Fruit fly (Drosophila melanogaster): ENCODE results near the gene tio.

The tio gene

DNA sequence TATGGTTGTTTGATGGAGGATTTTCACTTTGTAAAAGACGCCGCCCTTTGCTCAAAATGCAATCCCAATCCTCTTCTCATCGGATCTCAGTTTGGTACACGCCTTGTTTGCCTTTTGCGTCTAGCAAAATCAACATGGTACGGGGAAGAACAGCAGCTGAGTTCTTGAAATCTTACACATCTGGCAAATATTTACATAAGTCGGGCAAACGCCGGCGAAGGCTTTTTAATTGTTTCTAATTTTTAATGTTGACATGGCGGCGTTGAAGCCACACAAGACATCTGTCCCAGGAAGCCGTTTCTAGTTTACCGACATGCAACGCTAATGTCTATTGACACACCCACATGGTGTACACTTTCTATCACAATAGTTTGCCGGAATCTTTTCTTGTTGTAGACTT is 17.9 kb downstream of the tio start:
- TF ChIP-seq Mnt (GFP tag; optimal IDR thresholded peaks at IDR 0.05): no peak
- no peak for TF ChIP-seq tj (GFP tag; optimal IDR thresholded peaks at IDR 0.05)
- no peak for TF ChIP-seq Crg-1 (GFP tag; optimal IDR thresholded peaks at IDR 0.05)
- TF ChIP-seq CG5204 (GFP tag; optimal IDR thresholded peaks at IDR 0.05): no peak
- TF ChIP-seq CG7101 (tag; optimal IDR thresholded peaks at IDR 0.05): no peak
- TF ChIP-seq Hr96 (GFP tag; optimal IDR thresholded peaks at IDR 0.05): no peak
- TF ChIP-seq CG1620 (GFP tag; optimal IDR thresholded peaks at IDR 0.05): no peak
- no peak for TF ChIP-seq cic (GFP tag; optimal IDR thresholded peaks at IDR 0.05)
- TF ChIP-seq kay (GFP tag; ENCODE audit: borderline replicate concordance): no peak
- TF ChIP-seq CG12768 (GFP tag; optimal IDR thresholded peaks at IDR 0.05): no peak
- no peak for TF ChIP-seq toe (GFP tag; optimal IDR thresholded peaks at IDR 0.05)
- TF ChIP-seq pad (GFP tag; optimal IDR thresholded peaks at IDR 0.05): no peak

DNA sequence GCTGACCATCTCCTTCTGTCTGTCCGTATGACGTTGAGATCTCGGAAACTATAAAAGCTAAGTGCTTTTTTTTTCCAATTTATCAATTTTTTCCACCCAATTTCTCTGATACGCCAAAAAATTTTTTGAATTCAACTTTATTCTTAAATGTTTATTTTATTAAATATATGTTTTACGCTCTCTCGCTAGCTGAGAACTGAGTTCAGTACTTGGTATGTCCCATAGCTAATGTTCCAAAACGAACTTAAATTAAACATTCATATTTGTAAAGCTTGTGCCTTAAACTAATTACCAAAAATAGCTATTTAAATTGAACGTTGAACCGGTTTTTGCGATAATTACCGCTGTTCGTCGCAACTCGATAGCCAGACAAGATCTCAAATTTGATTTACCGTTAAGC is 18.6 kb downstream of the tio start, which contains the start of gene Grl40a:
Gene Grl40a (plus strand): TSS at position 301 of the 400 bp plus-strand sequence.
- TF ChIP-seq CG5204 (GFP tag; optimal IDR thresholded peaks at IDR 0.05) (no peak), tj (GFP tag; optimal IDR thresholded peaks at IDR 0.05) (no peak), CG12768 (GFP tag; optimal IDR thresholded peaks at IDR 0.05) (no peak), pad (GFP tag; optimal IDR thresholded peaks at IDR 0.05) (no peak), Hr96 (GFP tag; optimal IDR thresholded peaks at IDR 0.05) (no peak), Clk (GFP tag; optimal IDR thresholded peaks at IDR 0.05) (no peak), Mnt (GFP tag; optimal IDR thresholded peaks at IDR 0.05) (no peak), CG14711 (tag; optimal IDR thresholded peaks at IDR 0.05) (no peak), toe (GFP tag; optimal IDR thresholded peaks at IDR 0.05) (no peak), kay (GFP tag; ENCODE audit: borderline replicate concordance) (no peak)

DNA sequence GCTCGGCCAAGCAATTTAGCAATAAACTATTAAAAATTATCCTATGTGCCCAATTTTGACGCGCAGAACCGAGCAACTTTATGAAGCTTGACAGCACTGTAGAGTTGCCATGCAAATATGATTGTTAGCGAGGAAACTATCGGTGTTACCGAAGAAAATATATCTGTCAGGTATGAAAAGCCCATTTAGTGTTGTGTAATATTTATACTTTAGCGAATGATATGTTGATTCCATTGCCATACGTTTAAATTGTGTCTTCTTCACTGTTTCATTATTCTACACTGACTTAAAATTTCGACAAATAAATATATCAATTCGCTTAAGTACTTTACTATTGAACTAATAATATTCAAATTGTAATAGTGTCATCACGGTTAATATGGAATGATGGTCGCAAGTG is 24.8 kb downstream of the tio start, which contains the start of gene CG31601:
Gene CG31601 (minus strand): TSS at position 101 of the 400 bp plus-strand sequence.
- no peak for TF ChIP-seq cic (GFP tag; optimal IDR thresholded peaks at IDR 0.05)
- TF ChIP-seq pad (GFP tag; optimal IDR thresholded peaks at IDR 0.05): no peak
- no peak for TF ChIP-seq ovo (GFP tag; optimal IDR thresholded peaks at IDR 0.05)
- TF ChIP-seq Crg-1 (GFP tag; optimal IDR thresholded peaks at IDR 0.05): no peak
- no peak for TF ChIP-seq Clk (GFP tag; optimal IDR thresholded peaks at IDR 0.05)

DNA sequence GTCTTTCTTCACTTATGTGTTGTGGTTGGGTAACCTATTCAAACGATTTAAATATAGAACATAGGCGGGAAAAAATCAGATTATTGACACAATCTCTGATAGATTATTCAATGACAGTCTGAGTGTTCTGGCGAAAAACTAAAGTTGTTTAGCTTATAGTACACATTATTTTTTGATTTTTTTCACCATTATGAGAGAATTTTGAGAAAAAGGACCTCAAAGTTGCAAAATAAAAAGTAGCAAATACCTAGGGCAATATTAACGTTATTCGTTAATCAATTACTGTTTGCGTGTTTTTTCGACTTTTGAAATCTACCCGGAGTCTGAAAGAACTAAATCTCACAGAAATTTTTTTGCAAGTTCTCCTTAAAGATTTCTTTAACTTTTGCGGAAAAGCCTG is 35.2 kb downstream of the tio start, which contains the start of gene CG34173:
Gene CG34173 (minus strand): TSS at position 101 of the 400 bp plus-strand sequence.
- no peak for TF ChIP-seq toe (GFP tag; optimal IDR thresholded peaks at IDR 0.05)
- TF ChIP-seq CG5204 (GFP tag; optimal IDR thresholded peaks at IDR 0.05): no peak

DNA sequence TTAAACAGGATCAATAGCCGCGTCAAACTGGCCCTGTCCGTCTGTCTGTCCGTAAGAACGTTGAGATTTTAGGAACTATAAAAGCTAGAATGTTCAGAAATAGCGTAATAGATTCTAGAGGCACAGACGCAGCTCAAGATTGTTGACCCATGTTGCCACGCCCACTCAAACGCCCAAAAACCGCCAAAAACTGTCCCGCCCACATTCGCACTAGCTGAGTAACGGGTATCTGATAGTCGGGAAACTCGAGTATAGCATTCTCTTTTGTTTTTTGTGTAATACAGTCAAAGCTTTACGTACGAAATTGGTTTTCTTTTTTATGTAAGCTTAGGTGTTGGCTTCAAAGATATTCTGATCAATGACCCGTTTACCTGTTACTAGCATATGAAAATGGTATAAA is 40.8 kb downstream of the tio start:
- no peak for TF ChIP-seq CG11617 (GFP tag; optimal IDR thresholded peaks at IDR 0.05)
- TF ChIP-seq kay (GFP tag; ENCODE audit: borderline replicate concordance): no peak
- no peak for TF ChIP-seq Clk (GFP tag; optimal IDR thresholded peaks at IDR 0.05)
- TF ChIP-seq Crg-1 (GFP tag; optimal IDR thresholded peaks at IDR 0.05): no peak

DNA sequence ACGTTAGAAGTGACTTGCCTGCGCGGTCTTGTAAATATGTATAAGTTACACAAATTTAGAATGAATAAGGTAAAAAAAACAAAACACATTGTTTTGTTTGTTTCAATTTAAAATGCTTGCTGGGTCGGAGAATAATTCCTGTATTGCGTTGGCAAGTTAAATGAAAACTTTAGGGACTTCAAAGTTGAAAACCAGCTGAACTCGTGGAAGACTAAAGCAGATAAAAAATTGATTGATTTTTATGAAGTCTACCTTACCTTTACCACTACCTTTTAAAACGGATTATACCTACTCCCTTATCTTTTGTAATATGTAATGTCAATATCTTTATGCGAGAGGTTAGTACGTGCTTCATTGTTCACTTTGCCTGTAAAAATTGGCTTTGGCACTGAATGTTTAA is 46.2 kb downstream of the tio start, which contains the start of gene CG42597:
Gene CG42597 (minus strand): TSS at position 101 of the 400 bp plus-strand sequence.
- TF ChIP-seq CG14711 (tag; optimal IDR thresholded peaks at IDR 0.05) (no peak), CG33017 (tag; optimal IDR thresholded peaks at IDR 0.05) (no peak), kay (GFP tag; ENCODE audit: borderline replicate concordance) (no peak), toe (GFP tag; optimal IDR thresholded peaks at IDR 0.05) (no peak), CG11617 (GFP tag; optimal IDR thresholded peaks at IDR 0.05) (no peak), CG7045 (GFP tag; optimal IDR thresholded peaks at IDR 0.05) (no peak), CG12768 (GFP tag; optimal IDR thresholded peaks at IDR 0.05) (no peak), Clk (GFP tag; optimal IDR thresholded peaks at IDR 0.05) (no peak), pad (GFP tag; optimal IDR thresholded peaks at IDR 0.05) (no peak), Hr96 (GFP tag; optimal IDR thresholded peaks at IDR 0.05) (no peak), cic (GFP tag; optimal IDR thresholded peaks at IDR 0.05) (no peak), CG7101 (tag; optimal IDR thresholded peaks at IDR 0.05) (no peak), Mnt (GFP tag; optimal IDR thresholded peaks at IDR 0.05) (no peak), bab1 (GFP tag; optimal IDR thresholded peaks at IDR 0.05) (no peak), CG5204 (GFP tag; optimal IDR thresholded peaks at IDR 0.05) (no peak), Crg-1 (GFP tag; optimal IDR thresholded peaks at IDR 0.05) (no peak), tj (GFP tag; optimal IDR thresholded peaks at IDR 0.05) (no peak), CG1620 (GFP tag; optimal IDR thresholded peaks at IDR 0.05) (no peak), ovo (GFP tag; optimal IDR thresholded peaks at IDR 0.05) (no peak), cnc (optimal IDR thresholded peaks at IDR 0.05) (no peak)

DNA sequence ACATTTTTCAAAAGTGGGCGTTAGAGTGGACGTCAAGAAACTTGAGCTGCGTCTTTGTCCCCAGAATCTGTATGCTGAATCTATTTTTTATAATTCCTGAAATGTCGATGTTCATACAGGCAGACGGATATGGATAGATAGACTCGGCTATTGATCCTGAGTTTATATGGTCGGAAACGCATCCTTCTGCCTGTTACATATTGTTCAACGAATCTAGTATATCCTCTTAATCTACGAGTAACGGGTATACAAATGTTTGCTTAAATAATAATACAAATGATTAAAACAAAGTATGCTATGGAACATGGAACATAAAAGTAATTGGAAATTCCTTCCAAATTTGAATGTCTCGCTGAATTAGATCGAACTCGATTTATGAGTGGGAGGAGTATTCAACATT is 51.8 kb downstream of the tio start, which contains the start of gene tplus3a:
Gene tplus3a (plus strand): TSS at position 301 of the 400 bp plus-strand sequence.
- no peak for TF ChIP-seq CG7045 (GFP tag; optimal IDR thresholded peaks at IDR 0.05)
- no peak for TF ChIP-seq Mnt (GFP tag; optimal IDR thresholded peaks at IDR 0.05)
- no peak for TF ChIP-seq toe (GFP tag; optimal IDR thresholded peaks at IDR 0.05)
- TF ChIP-seq cic (GFP tag; optimal IDR thresholded peaks at IDR 0.05): no peak
- TF ChIP-seq cnc (optimal IDR thresholded peaks at IDR 0.05): no peak
- TF ChIP-seq tj (GFP tag; optimal IDR thresholded peaks at IDR 0.05): no peak
- no peak for TF ChIP-seq kay (GFP tag; ENCODE audit: borderline replicate concordance)
- no peak for TF ChIP-seq Hr96 (GFP tag; optimal IDR thresholded peaks at IDR 0.05)
- TF ChIP-seq CG1620 (GFP tag; optimal IDR thresholded peaks at IDR 0.05): no peak
- TF ChIP-seq Crg-1 (GFP tag; optimal IDR thresholded peaks at IDR 0.05): no peak
- TF ChIP-seq CG11617 (GFP tag; optimal IDR thresholded peaks at IDR 0.05): no peak
- TF ChIP-seq ovo (GFP tag; optimal IDR thresholded peaks at IDR 0.05): no peak
- no peak for TF ChIP-seq CG14711 (tag; optimal IDR thresholded peaks at IDR 0.05)
